Worm (Caenorhabditis elegans) whole organism, young adult: ENCODE data around the gene lin-49.

Source experiments
- B0019.2 ChIP-seq: fragments of 200-800 bp; sonication (Bioruptor generic); conservative IDR thresholded peaks from 2 replicates; pipeline ENCODE4 v1.3.6; 2022; ENCODE audit warnings: missing genetic modification reagents, missing genetic modification characterization, missing compliant biosample characterization
- B0035.1 ChIP-seq: sonication (generic microtip); optimal IDR thresholded peaks from 2 replicates; lab custom pipeline; 2016; ENCODE audit warnings: missing genetic modification characterization, mild to moderate bottlenecking, missing compliant biosample characterization, missing genotype, missing genetic modification reagents
- B0261.1 ChIP-seq: sonication (generic microtip); optimal IDR thresholded peaks from 2 replicates; lab custom pipeline; 2016; ENCODE audit warnings: mild to moderate bottlenecking, missing genetic modification characterization, moderate library complexity, missing compliant biosample characterization
- C17E4.6 ChIP-seq: fragments of 200-800 bp; sonication (Bioruptor generic); IDR thresholded peaks from 2 replicates; pipeline ENCODE4 v1.3.6; 2022; ENCODE audit warnings: missing genetic modification reagents, missing genetic modification characterization, missing compliant biosample characterization
- F10E7.11 ChIP-seq: sonication (generic microtip); optimal IDR thresholded peaks from 2 replicates; lab custom pipeline; 2017; ENCODE audit warnings: mild to moderate bottlenecking, missing genetic modification characterization, moderate library complexity, missing compliant biosample characterization
- F37B4.10 ChIP-seq: fragments of 200-800 bp; sonication (Bioruptor generic); IDR thresholded peaks from 2 replicates; pipeline ENCODE4 v1.3.6; 2022; ENCODE audit warnings: missing genetic modification characterization, missing compliant biosample characterization
- F52B5.7 ChIP-seq: sonication (generic microtip); optimal IDR thresholded peaks from 2 replicates; lab custom pipeline; 2016; ENCODE audit warnings: mild to moderate bottlenecking, missing genetic modification characterization, missing compliant biosample characterization
- ZK185.1 ChIP-seq: sonication (generic microtip); optimal IDR thresholded peaks from 2 replicates; lab custom pipeline; 2016; ENCODE audit warnings: mild to moderate bottlenecking, missing genetic modification characterization, missing compliant biosample characterization; ENCODE audit not compliant: poor library complexity, severe bottlenecking
- aptf-3 ChIP-seq: fragments of 200-800 bp; sonication (Bioruptor generic); IDR thresholded peaks from 2 replicates; pipeline ENCODE4 v1.3.6; 2022; ENCODE audit warnings: missing genetic modification characterization, missing compliant biosample characterization
- atf-7 ChIP-seq: sonication (generic microtip); optimal IDR thresholded peaks from 2 replicates; lab custom pipeline; 2017; ENCODE audit warnings: mild to moderate bottlenecking, missing genetic modification characterization, missing compliant biosample characterization
- athp-1 ChIP-seq: sonication (generic microtip); optimal IDR thresholded peaks from 2 replicates; lab custom pipeline; 2017; ENCODE audit warnings: mild to moderate bottlenecking, missing genetic modification characterization, missing compliant biosample characterization
- attf-5 ChIP-seq: fragments of 200-800 bp; sonication (Bioruptor generic); optimal IDR thresholded peaks from 2 replicates; lab custom pipeline; 2018; ENCODE audit warnings: mild to moderate bottlenecking, missing genetic modification characterization, missing compliant biosample characterization
- bed-1 ChIP-seq: fragments of 200-800 bp; sonication (Bioruptor generic); IDR thresholded peaks from 2 replicates; pipeline ENCODE4 v1.3.6; 2022; ENCODE audit warnings: missing genetic modification reagents, missing genetic modification characterization, missing compliant biosample characterization
- ccch-3 ChIP-seq: fragments of 200-800 bp; sonication (Bioruptor generic); optimal IDR thresholded peaks from 2 replicates; lab custom pipeline; 2018; ENCODE audit warnings: mild to moderate bottlenecking, missing genetic modification characterization, missing compliant biosample characterization
- ceh-100 ChIP-seq: fragments of 200-800 bp; sonication (Bioruptor generic); IDR thresholded peaks from 2 replicates; pipeline ENCODE4 v1.3.6; 2022; ENCODE audit warnings: missing genetic modification reagents, missing genetic modification characterization, missing compliant biosample characterization
- ceh-27 ChIP-seq: fragments of 200-800 bp; sonication (Bioruptor generic); optimal IDR thresholded peaks from 2 replicates; lab custom pipeline; 2018; ENCODE audit warnings: mild to moderate bottlenecking, missing genetic modification characterization, moderate library complexity, missing compliant biosample characterization
- chd-7 ChIP-seq: sonication (generic microtip); optimal IDR thresholded peaks from 2 replicates; lab custom pipeline; 2016; ENCODE audit warnings: mild to moderate bottlenecking, missing genetic modification characterization, moderate library complexity, missing compliant biosample characterization
- die-1 ChIP-seq: sonication (generic microtip); optimal IDR thresholded peaks from 2 replicates; lab custom pipeline; 2016; ENCODE audit warnings: missing genotype, mild to moderate bottlenecking, missing genetic modification characterization, missing compliant biosample characterization
- dpff-1 ChIP-seq: sonication (generic microtip); optimal IDR thresholded peaks from 2 replicates; lab custom pipeline; 2017; ENCODE audit warnings: mild to moderate bottlenecking, missing genetic modification characterization, missing compliant biosample characterization
- egl-18 ChIP-seq: fragments of 200-800 bp; sonication (Bioruptor generic); IDR thresholded peaks from 2 replicates; pipeline ENCODE4 v1.3.6; 2022; ENCODE audit warnings: missing genetic modification reagents, missing genetic modification characterization, missing compliant biosample characterization
- ekl-4 ChIP-seq: fragments of 200-800 bp; sonication (Bioruptor generic); IDR thresholded peaks from 2 replicates; pipeline ENCODE4 v1.3.6; 2022; ENCODE audit warnings: missing genetic modification reagents, missing genetic modification characterization, missing compliant biosample characterization
- hlh-26 ChIP-seq: fragments of 200-800 bp; sonication (Bioruptor generic); conservative IDR thresholded peaks from 2 replicates; pipeline ENCODE4 v1.3.6; 2022; ENCODE audit warnings: missing genetic modification reagents, missing genetic modification characterization, missing compliant biosample characterization
- hmg-1.2 ChIP-seq: fragments of 200-800 bp; sonication (Bioruptor generic); IDR thresholded peaks from 2 replicates; pipeline ENCODE4 v1.3.6; 2022; ENCODE audit warnings: missing genetic modification reagents, missing genetic modification characterization, missing compliant biosample characterization
- hrde-1 ChIP-seq: sonication (generic microtip); optimal IDR thresholded peaks from 2 replicates; lab custom pipeline; 2016; ENCODE audit warnings: missing genetic modification characterization, mild to moderate bottlenecking, missing compliant biosample characterization, moderate library complexity, missing genotype, missing genetic modification reagents, borderline replicate concordance
- hsf-1 ChIP-seq: fragments of 200-800 bp; sonication (Bioruptor generic); IDR thresholded peaks from 2 replicates; pipeline ENCODE4 v1.3.6; 2022; ENCODE audit warnings: missing genetic modification reagents, missing genetic modification characterization, missing compliant biosample characterization
- lin-26 ChIP-seq: fragments of 200-800 bp; sonication (Bioruptor generic); IDR thresholded peaks from 2 replicates; pipeline ENCODE4 v1.3.6; 2022; ENCODE audit warnings: missing genetic modification reagents, missing genetic modification characterization, missing compliant biosample characterization
- lin-35 ChIP-seq, 3 experiments: fragments of 150-350 bp in 2 of 3; sonication (generic microtip) in 1 of 3; optimal IDR thresholded peaks; 2 replicates each; lab custom pipeline; 2014 to 2018; ENCODE audit warnings: missing biosample characterization in 3 of 3, missing genetic modification characterization in 3 of 3, missing genetic modification reagents in 3 of 3
- lin-40 ChIP-seq: sonication (generic microtip); optimal IDR thresholded peaks from 2 replicates; lab custom pipeline; 2016; ENCODE audit warnings: missing genetic modification characterization, mild to moderate bottlenecking, missing compliant biosample characterization, missing genotype, missing genetic modification reagents
- madf-10 ChIP-seq: sonication (generic microtip); optimal IDR thresholded peaks from 2 replicates; lab custom pipeline; 2016; ENCODE audit warnings: mild to moderate bottlenecking, missing genetic modification characterization, missing compliant biosample characterization
- madf-6 ChIP-seq: fragments of 200-800 bp; sonication (Bioruptor generic); IDR thresholded peaks from 2 replicates; pipeline ENCODE4 v1.3.6; 2022; ENCODE audit warnings: missing genetic modification reagents, missing genetic modification characterization, missing compliant biosample characterization
- mcd-1 ChIP-seq: fragments of 200-800 bp; sonication (Bioruptor generic); IDR thresholded peaks from 2 replicates; pipeline ENCODE4 v1.3.6; 2022; ENCODE audit warnings: missing genetic modification reagents, missing genetic modification characterization, missing compliant biosample characterization
- nhr-179 ChIP-seq: sonication (generic microtip); optimal IDR thresholded peaks from 2 replicates; lab custom pipeline; 2016; ENCODE audit warnings: mild to moderate bottlenecking, missing genetic modification characterization, missing compliant biosample characterization
- nhr-27 ChIP-seq: fragments of 200-800 bp; sonication (Bioruptor generic); optimal IDR thresholded peaks from 2 replicates; lab custom pipeline; 2018; ENCODE audit warnings: mild to moderate bottlenecking, missing genetic modification characterization, moderate library complexity, missing compliant biosample characterization
- pha-4 ChIP-seq: fragments of 150-350 bp; sonication (generic microtip); optimal IDR thresholded peaks from 2 replicates; lab custom pipeline; 2014; ENCODE audit warnings: missing biosample characterization, missing genetic modification reagents, missing genetic modification characterization
- rec-8 ChIP-seq, 2 experiments: sonication (generic microtip); optimal IDR thresholded peaks; 2 replicates each; lab custom pipeline; 2016; ENCODE audit warnings: mild to moderate bottlenecking in 2 of 2, missing genetic modification characterization in 2 of 2, missing genetic modification reagents in 2 of 2, missing genotype in 2 of 2, missing biosample characterization in 1 of 2, missing compliant biosample characterization in 1 of 2, moderate library complexity in 1 of 2
- repo-1 ChIP-seq: sonication (generic microtip); optimal IDR thresholded peaks from 2 replicates; lab custom pipeline; 2017; ENCODE audit warnings: mild to moderate bottlenecking, missing genetic modification characterization, missing compliant biosample characterization
- rpc-1 ChIP-seq, 2 experiments: fragments of 150-350 bp in 1 of 2; sonication (generic microtip) in 1 of 2; optimal IDR thresholded peaks; 2 replicates each; lab custom pipeline; 2014 to 2018; ENCODE audit warnings: missing biosample characterization in 1 of 2, missing genetic modification characterization in 1 of 2, missing genetic modification reagents in 1 of 2, missing genotype in 1 of 2
- tbp1 ChIP-seq: fragments of 200-800 bp; sonication (Bioruptor generic); optimal IDR thresholded peaks from 2 replicates; lab custom pipeline; 2018; ENCODE audit warnings: mild to moderate bottlenecking, missing genetic modification characterization, missing compliant biosample characterization
- unc-130 ChIP-seq: sonication (generic microtip); optimal IDR thresholded peaks from 2 replicates; lab custom pipeline; 2016; ENCODE audit warnings: missing genetic modification reagents, missing genetic modification characterization, missing compliant biosample characterization
- unc-62 ChIP-seq: fragments of 150-350 bp; optimal IDR thresholded peaks from 2 replicates; lab custom pipeline; 2014; ENCODE audit warnings: missing biosample characterization, missing genetic modification reagents, missing genetic modification characterization
- xnd-1 ChIP-seq: sonication (generic microtip); optimal IDR thresholded peaks from 2 replicates; lab custom pipeline; 2016; ENCODE audit warnings: missing genotype, missing genetic modification reagents, missing genetic modification characterization, missing compliant biosample characterization

The lin-49 gene

ce11 chrIV:8620102-8620733, at the start of gene lin-49 (continued):
- TF ChIP-seq lin-26 (GFP tag; lab: Robert Waterston, UW): peak; percentile 72; the same call in 1 of the 2 replicates

DNA sequence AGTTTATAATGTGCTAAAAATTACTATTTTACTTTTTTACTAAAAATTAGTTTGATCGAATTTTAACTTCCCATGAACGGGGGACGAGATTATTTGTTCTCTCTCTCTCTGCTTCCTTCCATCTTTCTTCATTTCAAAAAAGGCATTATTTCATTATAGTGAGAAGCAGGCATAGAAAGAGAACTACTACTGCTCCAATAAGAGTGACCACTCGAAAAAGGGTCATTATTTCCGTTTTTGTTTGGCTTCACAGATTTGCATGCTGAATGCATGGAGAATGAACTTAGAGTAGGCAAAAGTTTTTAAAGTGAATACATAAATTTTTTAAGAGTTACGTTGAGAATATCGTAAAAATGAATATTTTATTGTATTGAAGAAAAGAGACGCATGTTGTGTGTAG, 49.8 kb upstream of the lin-49 start:
- TF ChIP-seq rpc-1 (optimal IDR thresholded peaks at IDR 0.05; lab: Kevin White, UChicago): no peak
- no peak for TF ChIP-seq rpc-1 (tag; optimal IDR thresholded peaks at IDR 0.05; lab: Kevin White, UChicago)
- no peak for TF ChIP-seq egl-18 (GFP tag; lab: Robert Waterston, UW)
- no peak for TF ChIP-seq hmg-1.2
- TF ChIP-seq attf-5: no peak
- TF ChIP-seq dpff-1 (tag; lab: Kevin White, UChicago): no peak
- no peak for TF ChIP-seq aptf-3
- no peak for TF ChIP-seq athp-1 (tag; lab: Kevin White, UChicago)
- no peak for TF ChIP-seq bed-1 (GFP tag; lab: Robert Waterston, UW)
- TF ChIP-seq F52B5.7 (tag; lab: Kevin White, UChicago): no peak
- TF ChIP-seq hlh-26: no peak
- TF ChIP-seq, all 124 proteins: peak for 0

- no peak for TF ChIP-seq nhr-179 (tag; lab: Kevin White, UChicago)
- TF ChIP-seq C17E4.6: no peak
- no peak for TF ChIP-seq B0035.1 (tag; lab: Kevin White, UChicago)
- TF ChIP-seq attf-5: no peak
- no peak for TF ChIP-seq madf-6 (GFP tag; lab: Robert Waterston, UW)
- TF ChIP-seq madf-10 (tag; lab: Kevin White, UChicago): no peak
- TF ChIP-seq B0019.2 (GFP tag; lab: Robert Waterston, UW): no peak
- TF ChIP-seq F37B4.10: no peak
- no peak for TF ChIP-seq repo-1 (tag; lab: Kevin White, UChicago)
- TF ChIP-seq, all 124 proteins: peak for 0
Observed at ce11 chrIV:8571138-8571537, 49.3 kb upstream of the lin-49 start, which contains the start of gene Y59H11AM.1. Gene Y59H11AM.1, plus strand, starts transcription at chrIV:8571438.

ce11 chrIV:8585076-8586033, 35.1 kb upstream of the lin-49 start, which contains the start of gene catp-7:
Gene catp-7, plus strand, starts transcription at chrIV:8585983.
- TF ChIP-seq xnd-1: no peak
- no peak for TF ChIP-seq unc-62
- TF ChIP-seq ZK185.1 (tag; lab: Kevin White, UChicago): no peak
- TF ChIP-seq chd-7: peak; percentile 42
- TF ChIP-seq ceh-100 (GFP tag; lab: Robert Waterston, UW): no peak
- TF ChIP-seq lin-26 (GFP tag; lab: Robert Waterston, UW): no peak
- no peak for TF ChIP-seq pha-4 (tag; lab: Kevin White, UChicago)
- TF ChIP-seq athp-1 (tag; lab: Kevin White, UChicago): no peak
- no peak for TF ChIP-seq rec-8 (tag; optimal IDR thresholded peaks at IDR 0.05; lab: Kevin White, UChicago)
- TF ChIP-seq attf-5: peak; percentile 22
- TF ChIP-seq nhr-27 (tag; lab: Kevin White, UChicago): no peak
- no peak for TF ChIP-seq mcd-1 (GFP tag; lab: Robert Waterston, UW)
- TF ChIP-seq lin-35 (GFP tag; optimal IDR thresholded peaks at IDR 0.05; lab: Kevin White, UChicago): no peak
- no peak for TF ChIP-seq die-1
- peak; percentile 23 for TF ChIP-seq tbp1
- TF ChIP-seq hsf-1 (GFP tag; lab: Robert Waterston, UW): peak; percentile 84; the same call in 1 of the 2 replicates
- TF ChIP-seq hrde-1 (tag; lab: Kevin White, UChicago): no peak
- TF ChIP-seq B0261.1 (tag; lab: Kevin White, UChicago): no peak
- no peak for TF ChIP-seq lin-40 (tag; lab: Kevin White, UChicago)
- TF ChIP-seq unc-130 (GFP tag; lab: Kevin White, UChicago): no peak
- TF ChIP-seq atf-7 (tag; lab: Kevin White, UChicago): peak; percentile 60
- TF ChIP-seq ekl-4: no peak
- no peak for TF ChIP-seq ccch-3 (GFP tag; lab: Kevin White, UChicago)
- no peak for TF ChIP-seq F10E7.11 (tag; lab: Kevin White, UChicago)
- TF ChIP-seq ceh-27 (GFP tag; lab: Kevin White, UChicago): no peak
